Worm (Caenorhabditis elegans): ENCODE data around the gene str-138.

The str-138 gene

ce11 chrV:8043664-8044063, 14.8 kb upstream of the str-138 start:
- TF ChIP-seq M03D4.4 (tag; optimal IDR thresholded peaks at IDR 0.05) (no peak), mls-2 (tag; optimal IDR thresholded peaks at IDR 0.05) (no peak), elt-1 (tag; optimal IDR thresholded peaks at IDR 0.05; ENCODE audit: borderline replicate concordance, insufficient read depth) (peak; percentile 38)

DNA sequence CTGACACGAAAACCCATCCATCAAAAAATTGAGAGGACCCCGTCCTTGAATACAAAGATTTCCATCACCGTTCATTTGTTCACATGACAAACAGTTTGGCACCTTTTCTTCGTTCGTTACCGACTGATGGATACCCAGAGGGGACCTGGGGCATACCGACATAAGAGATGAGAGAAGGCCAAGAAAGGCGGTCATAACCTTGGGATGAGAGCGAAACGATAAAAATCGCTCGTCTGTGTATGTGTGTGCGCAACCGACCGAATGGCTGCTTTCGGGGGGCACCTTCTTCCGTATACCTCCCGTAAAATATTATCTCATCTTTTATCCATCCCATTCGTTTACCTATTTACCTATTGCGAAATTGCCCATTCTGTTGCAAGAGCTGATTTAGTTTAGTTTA, 13.5 kb upstream of the str-138 start:
- TF ChIP-seq nhr-237 (tag; optimal IDR thresholded peaks at IDR 0.05) = no peak
- TF ChIP-seq nhr-2 (tag; optimal IDR thresholded peaks at IDR 0.05) = peak; percentile 49
- no peak for TF ChIP-seq bed-3 (GFP tag; optimal IDR thresholded peaks at IDR 0.05)
- no peak for TF ChIP-seq ces-1 (GFP tag; optimal IDR thresholded peaks at IDR 0.05)
- no peak for TF ChIP-seq drap-1 (GFP tag; optimal IDR thresholded peaks at IDR 0.05)
- no peak for TF ChIP-seq tbx-8 (GFP tag; optimal IDR thresholded peaks at IDR 0.05)
- TF ChIP-seq elt-1 (tag; optimal IDR thresholded peaks at IDR 0.05; ENCODE audit: borderline replicate concordance, insufficient read depth) = peak; percentile 54
- TF ChIP-seq unc-62 (GFP tag; optimal IDR thresholded peaks at IDR 0.05) = peak; percentile 49
- TF ChIP-seq ztf-11 (tag; optimal IDR thresholded peaks at IDR 0.05) = no peak
- peak; percentile 51 for TF ChIP-seq ham-2 (GFP tag; optimal IDR thresholded peaks at IDR 0.05)
- TF ChIP-seq mep-1 (tag; optimal IDR thresholded peaks at IDR 0.05) = no peak
- no peak for TF ChIP-seq nhr-76 (tag; optimal IDR thresholded peaks at IDR 0.05)
- no peak for TF ChIP-seq hlh-1 (tag; optimal IDR thresholded peaks at IDR 0.05)

- TF ChIP-seq bed-3 (GFP tag; optimal IDR thresholded peaks at IDR 0.05) = no peak
- TF ChIP-seq mls-2 (tag; optimal IDR thresholded peaks at IDR 0.05) = no peak
- no peak for TF ChIP-seq M03D4.4 (tag; optimal IDR thresholded peaks at IDR 0.05)
- TF ChIP-seq mab-5 (tag; optimal IDR thresholded peaks at IDR 0.05) = no peak
- no peak for TF ChIP-seq drap-1 (GFP tag; optimal IDR thresholded peaks at IDR 0.05)
- TF ChIP-seq nhr-76 (tag; optimal IDR thresholded peaks at IDR 0.05) = no peak
- no peak for TF ChIP-seq elt-1 (tag; optimal IDR thresholded peaks at IDR 0.05; ENCODE audit: borderline replicate concordance, insufficient read depth)
- TF ChIP-seq pha-4 (tag; optimal IDR thresholded peaks at IDR 0.05) = no peak
- no peak for TF ChIP-seq nhr-2 (tag; optimal IDR thresholded peaks at IDR 0.05)
- TF ChIP-seq tbx-8 (GFP tag; optimal IDR thresholded peaks at IDR 0.05) = no peak
- TF ChIP-seq mep-1 (tag; optimal IDR thresholded peaks at IDR 0.05) = no peak
- no peak for TF ChIP-seq lin-32 (GFP tag; optimal IDR thresholded peaks at IDR 0.05)
- no peak for TF ChIP-seq ztf-11 (tag; optimal IDR thresholded peaks at IDR 0.05)
- TF ChIP-seq nhr-28 (tag; optimal IDR thresholded peaks at IDR 0.05) = no peak
- TF ChIP-seq sem-2 (GFP tag; optimal IDR thresholded peaks at IDR 0.05) = no peak
- TF ChIP-seq ceh-43 (GFP tag; optimal IDR thresholded peaks at IDR 0.05) = no peak
- TF ChIP-seq cnd-1 (tag; optimal IDR thresholded peaks at IDR 0.05) = no peak
- TF ChIP-seq ceh-39 (tag; optimal IDR thresholded peaks at IDR 0.05) = no peak
Measured at ce11 chrV:8046706-8047105, 11.8 kb upstream of the str-138 start, which contains the start of gene ZC513.3. TSS of gene ZC513.3 (plus strand) at chrV:8047006.

DNA sequence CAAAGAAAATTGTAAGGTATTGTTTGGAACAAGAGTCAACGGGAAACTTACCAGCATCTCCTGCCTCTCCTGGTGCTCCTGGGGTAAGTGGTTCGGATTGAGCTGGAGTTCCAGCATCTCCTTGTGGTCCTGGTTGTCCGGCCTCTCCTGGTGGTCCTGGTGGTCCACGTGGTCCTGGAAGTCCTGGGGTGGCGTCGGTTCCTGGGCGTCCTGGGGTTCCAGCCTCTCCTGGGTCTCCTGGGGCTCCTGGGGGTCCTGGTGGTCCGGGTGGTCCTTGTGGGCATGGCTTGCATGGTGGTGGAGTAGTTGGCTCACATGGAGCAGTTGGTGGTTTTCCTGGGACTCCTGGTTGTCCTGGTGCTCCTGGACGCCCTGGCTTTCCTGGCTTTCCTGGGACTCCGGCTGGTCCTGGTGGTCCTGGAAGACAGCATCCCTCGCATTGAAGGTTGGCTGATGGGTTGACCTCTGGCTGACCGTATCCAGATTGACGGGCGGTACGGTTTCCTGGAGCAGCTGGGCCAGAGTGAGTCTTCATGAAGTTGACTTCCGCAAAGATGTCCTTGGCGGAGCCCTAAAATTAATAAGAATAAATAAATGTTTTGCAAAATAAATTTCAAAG, 8.3 kb upstream of the str-138 start:
- TF ChIP-seq tbx-8 (GFP tag; optimal IDR thresholded peaks at IDR 0.05) = no peak

DNA sequence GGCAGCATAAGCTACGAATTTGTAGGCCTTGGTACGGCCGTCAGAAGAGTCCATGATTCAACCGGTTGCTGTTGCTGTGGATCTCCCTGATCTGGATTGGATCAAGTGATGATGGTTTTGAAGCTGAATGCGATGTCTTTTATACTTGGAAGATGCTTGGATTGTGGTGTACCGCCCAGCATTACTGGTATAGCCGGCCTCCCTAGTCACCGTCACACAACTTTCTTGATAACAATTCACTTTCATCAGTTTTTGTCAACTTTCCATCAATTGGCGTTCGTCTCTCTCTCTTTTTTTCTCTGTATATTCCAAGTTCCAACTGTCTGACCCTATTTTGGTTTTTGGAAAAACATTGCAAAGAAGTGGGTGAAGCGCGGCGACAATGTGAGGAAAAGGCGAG, 7.6 kb upstream of the str-138 start, which contains the start of gene col-43:
Gene col-43 (minus strand): TSS at position 101 of the 400 bp plus-strand sequence.
- TF ChIP-seq mls-2 (tag; optimal IDR thresholded peaks at IDR 0.05) (no peak), pha-4 (tag; optimal IDR thresholded peaks at IDR 0.05) (no peak), unc-62 (GFP tag; optimal IDR thresholded peaks at IDR 0.05) (no peak), nhr-12 (tag; optimal IDR thresholded peaks at IDR 0.05) (no peak), hlh-1 (tag; optimal IDR thresholded peaks at IDR 0.05) (no peak), elt-3 (tag; optimal IDR thresholded peaks at IDR 0.05) (no peak), tbx-8 (GFP tag; optimal IDR thresholded peaks at IDR 0.05) (no peak), unc-120 (tag; optimal IDR thresholded peaks at IDR 0.05; ENCODE audit: poor library complexity, severe bottlenecking) (no peak), mep-1 (tag; optimal IDR thresholded peaks at IDR 0.05) (no peak), flh-1 (GFP tag; optimal IDR thresholded peaks at IDR 0.05) (no peak), sem-2 (GFP tag; optimal IDR thresholded peaks at IDR 0.05) (no peak), blmp-1 (tag; optimal IDR thresholded peaks at IDR 0.05) (no peak), ceh-43 (GFP tag; optimal IDR thresholded peaks at IDR 0.05) (no peak), ham-2 (GFP tag; optimal IDR thresholded peaks at IDR 0.05) (no peak), bed-3 (GFP tag; optimal IDR thresholded peaks at IDR 0.05) (no peak), ceh-39 (tag; optimal IDR thresholded peaks at IDR 0.05) (no peak)

DNA sequence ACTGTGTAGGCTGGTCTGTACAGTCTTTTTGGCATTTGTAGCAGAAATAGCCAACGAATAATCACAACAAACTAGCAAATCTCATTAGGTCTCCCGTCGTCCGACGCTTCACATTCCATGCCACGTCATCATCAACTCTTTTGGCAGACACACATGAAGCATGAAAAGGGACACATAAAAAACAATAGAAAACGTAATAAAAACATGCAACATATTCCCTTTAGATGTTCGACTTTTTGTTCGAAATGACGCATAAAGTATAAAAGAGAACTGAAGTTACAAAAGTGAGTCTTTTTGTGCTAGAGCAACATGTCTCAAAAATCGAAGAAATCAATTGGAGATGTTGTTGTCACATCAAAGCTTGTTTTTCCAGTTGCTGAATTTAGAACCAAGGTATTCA, 6.6 kb upstream of the str-138 start, which contains the start of gene sth-1:
Gene sth-1 (plus strand): TSS at position 301 of the 400 bp plus-strand sequence.
- no peak for TF ChIP-seq lin-13 (tag; optimal IDR thresholded peaks at IDR 0.05)
- no peak for TF ChIP-seq ham-2 (GFP tag; optimal IDR thresholded peaks at IDR 0.05)
- no peak for TF ChIP-seq mls-2 (tag; optimal IDR thresholded peaks at IDR 0.05)
- TF ChIP-seq ceh-83 (GFP tag; optimal IDR thresholded peaks at IDR 0.05) = no peak
- TF ChIP-seq elt-1 (tag; optimal IDR thresholded peaks at IDR 0.05; ENCODE audit: borderline replicate concordance, insufficient read depth) = no peak
- no peak for TF ChIP-seq drap-1 (GFP tag; optimal IDR thresholded peaks at IDR 0.05)
- TF ChIP-seq mab-5 (tag; optimal IDR thresholded peaks at IDR 0.05) = no peak
- TF ChIP-seq nhr-12 (tag; optimal IDR thresholded peaks at IDR 0.05) = no peak
- TF ChIP-seq pha-4 (tag; optimal IDR thresholded peaks at IDR 0.05) = no peak
- TF ChIP-seq unc-62 (GFP tag; optimal IDR thresholded peaks at IDR 0.05) = no peak
- no peak for TF ChIP-seq ceh-43 (GFP tag; optimal IDR thresholded peaks at IDR 0.05)
- no peak for TF ChIP-seq nhr-28 (tag; optimal IDR thresholded peaks at IDR 0.05)
- TF ChIP-seq nhr-76 (tag; optimal IDR thresholded peaks at IDR 0.05) = no peak
- TF ChIP-seq flh-1 (GFP tag; optimal IDR thresholded peaks at IDR 0.05) = no peak
- no peak for TF ChIP-seq mep-1 (tag; optimal IDR thresholded peaks at IDR 0.05)

All from whole organism, mixed stage, embryonic.